Worm (Caenorhabditis elegans): ENCODE measurements around the gene cpt-2.

Gene cpt-2

DNA sequence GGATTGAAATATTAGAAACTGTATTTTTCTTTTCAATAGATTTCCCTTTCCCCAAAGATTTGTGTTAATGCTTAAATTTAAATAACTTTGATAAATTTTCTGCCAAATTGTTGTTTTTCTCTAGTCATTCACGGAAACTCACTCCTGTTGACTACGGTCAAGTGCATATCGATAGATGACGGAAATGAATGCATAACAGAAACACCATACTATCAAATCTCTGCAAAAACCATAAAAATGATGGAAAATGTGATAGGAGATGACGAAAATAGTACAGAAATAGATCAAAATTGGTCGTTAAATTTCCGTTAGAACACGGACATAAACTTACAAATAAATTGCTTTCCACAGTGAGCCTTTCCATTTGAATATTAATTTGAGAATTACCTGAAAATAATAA is 49.6 kb downstream of the cpt-2 start:
- no peak for TF ChIP-seq T22C8.4 (GFP tag; IDR thresholded peaks at IDR 0.05)
- TF ChIP-seq ref-1 (GFP tag; conservative IDR thresholded peaks at IDR 0.05) = no peak
- TF ChIP-seq flt-1 (GFP tag; IDR thresholded peaks at IDR 0.05) = no peak
- TF ChIP-seq med-1 (GFP tag; optimal IDR thresholded peaks at IDR 0.05; ENCODE audit: insufficient read depth) = no peak
- no peak for TF ChIP-seq klf-2 (GFP tag; conservative IDR thresholded peaks at IDR 0.05)
- no peak for TF ChIP-seq ztf-29 (GFP tag; IDR thresholded peaks at IDR 0.05)
- no peak for TF ChIP-seq cog-1 (tag; optimal IDR thresholded peaks at IDR 0.05)
- no peak for TF ChIP-seq ztf-23 (GFP tag; IDR thresholded peaks at IDR 0.05)
- no peak for TF ChIP-seq tab-1 (GFP tag; IDR thresholded peaks at IDR 0.05)

DNA sequence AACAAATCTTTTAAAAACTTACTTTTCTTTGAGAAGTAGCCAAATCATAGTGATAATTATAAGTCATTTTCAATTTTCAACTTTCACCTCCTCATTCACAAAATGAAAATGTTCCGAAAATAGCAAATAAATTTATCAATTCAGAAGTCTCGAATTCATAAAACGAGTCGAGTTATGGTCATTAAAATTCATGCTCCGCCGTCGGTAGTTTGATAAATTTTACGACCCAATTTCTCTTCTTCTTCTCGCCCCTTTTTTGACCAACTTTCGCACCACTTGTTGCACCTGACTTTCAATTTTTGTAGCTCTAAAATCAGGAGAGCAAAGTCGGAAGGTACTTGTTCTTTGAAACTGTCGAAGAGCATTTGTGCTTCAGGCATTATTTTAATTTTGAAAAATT is 50.6 kb downstream of the cpt-2 start, which contains the start of gene best-7:
best-7 (minus strand) TSS at position 239 of the 400 bp plus-strand sequence.
- TF ChIP-seq flt-1 (GFP tag; IDR thresholded peaks at IDR 0.05) (no peak), ztf-29 (GFP tag; IDR thresholded peaks at IDR 0.05) (no peak), ztf-23 (GFP tag; IDR thresholded peaks at IDR 0.05) (no peak), tab-1 (GFP tag; IDR thresholded peaks at IDR 0.05) (no peak), cog-1 (tag; optimal IDR thresholded peaks at IDR 0.05) (no peak), T22C8.4 (GFP tag; IDR thresholded peaks at IDR 0.05) (no peak), ref-1 (GFP tag; conservative IDR thresholded peaks at IDR 0.05) (no peak), med-1 (GFP tag; optimal IDR thresholded peaks at IDR 0.05; ENCODE audit: insufficient read depth) (no peak), klf-2 (GFP tag; conservative IDR thresholded peaks at IDR 0.05) (no peak)

DNA sequence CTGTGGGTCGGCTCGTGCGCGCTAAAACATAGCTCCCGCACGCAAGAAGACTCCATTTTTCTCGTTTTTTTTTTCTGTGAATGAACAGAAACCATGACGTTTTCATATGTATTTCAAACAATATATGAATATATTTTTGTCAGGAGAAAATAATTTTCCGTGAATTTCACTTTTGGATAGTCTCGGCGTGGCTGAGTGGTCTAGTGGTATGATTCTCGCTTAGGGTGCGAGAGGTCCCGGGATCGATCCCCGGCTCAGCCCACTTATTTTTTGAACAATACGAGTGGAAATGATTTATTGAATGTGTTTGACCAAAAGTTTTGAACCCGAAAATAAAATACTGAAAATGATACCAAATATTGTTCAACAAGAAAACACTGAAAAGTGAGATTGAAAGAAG is 51.9 kb downstream of the cpt-2 start:
- TF ChIP-seq ztf-29 (GFP tag; IDR thresholded peaks at IDR 0.05) (no peak), tab-1 (GFP tag; IDR thresholded peaks at IDR 0.05) (no peak), ref-1 (GFP tag; conservative IDR thresholded peaks at IDR 0.05) (no peak), med-1 (GFP tag; optimal IDR thresholded peaks at IDR 0.05; ENCODE audit: insufficient read depth) (no peak), cog-1 (tag; optimal IDR thresholded peaks at IDR 0.05) (no peak), klf-2 (GFP tag; conservative IDR thresholded peaks at IDR 0.05) (no peak), ztf-23 (GFP tag; IDR thresholded peaks at IDR 0.05) (no peak), T22C8.4 (GFP tag; IDR thresholded peaks at IDR 0.05) (no peak), flt-1 (GFP tag; IDR thresholded peaks at IDR 0.05) (no peak)
